Worm (Caenorhabditis elegans) whole organism, L1 larva: Measurements from ENCODE around the gene Y51B9A.8.

ENCODE experiments used
- ceh-8 ChIP-seq: fragments of 200-800 bp; sonication (Bioruptor generic); optimal IDR thresholded peaks from 2 replicates; lab custom pipeline; 2018; ENCODE audit warnings: mild to moderate bottlenecking, missing genetic modification characterization, moderate library complexity, missing compliant biosample characterization
- lin-13 ChIP-seq: fragments of 150-350 bp; optimal IDR thresholded peaks from 2 replicates; lab custom pipeline; 2014; ENCODE audit warnings: missing biosample characterization, missing genetic modification reagents, missing genetic modification characterization
- lin-14 ChIP-seq: fragments of 200-800 bp; sonication (Bioruptor generic); optimal IDR thresholded peaks from 2 replicates; lab custom pipeline; 2018; ENCODE audit warnings: mild to moderate bottlenecking, missing genetic modification characterization, moderate library complexity, missing compliant biosample characterization
- nhr-11 ChIP-seq: fragments of 150-350 bp; optimal IDR thresholded peaks from 2 replicates; lab custom pipeline; 2014; ENCODE audit warnings: missing biosample characterization, missing genetic modification characterization
- nhr-76 ChIP-seq: sonication (generic microtip); optimal IDR thresholded peaks from 2 replicates; lab custom pipeline; 2017; ENCODE audit warnings: missing biosample characterization, missing genetic modification characterization
- nhr-90 ChIP-seq: sonication (generic microtip); optimal IDR thresholded peaks from 2 replicates; lab custom pipeline; 2016; ENCODE audit warnings: mild to moderate bottlenecking, missing genetic modification characterization, missing compliant biosample characterization; ENCODE audit not compliant: poor library complexity
- pqm-1 ChIP-seq: sonication (generic microtip); optimal IDR thresholded peaks from 3 replicates; lab custom pipeline; 2017; ENCODE audit warnings: missing biosample characterization, missing genetic modification characterization
- skn-1 ChIP-seq: fragments of 150-350 bp; optimal IDR thresholded peaks from 2 replicates; lab custom pipeline; 2014; ENCODE audit warnings: missing biosample characterization, missing genetic modification characterization
- xbp-1 ChIP-seq: sonication (generic microtip); optimal IDR thresholded peaks from 2 replicates; lab custom pipeline; 2016; ENCODE audit warnings: missing genetic modification characterization, missing compliant biosample characterization
- zag-1 ChIP-seq: fragments of 150-350 bp; optimal IDR thresholded peaks from 2 replicates; lab custom pipeline; 2014; ENCODE audit warnings: missing biosample characterization, missing genetic modification characterization
- ztf-11 ChIP-seq, 2 experiments: sonication (generic microtip); optimal IDR thresholded peaks; 2 replicates each; lab custom pipeline; 2016 to 2017; ENCODE audit warnings: missing genetic modification characterization in 2 of 2, missing biosample characterization in 1 of 2, missing compliant biosample characterization in 1 of 2

DNA sequence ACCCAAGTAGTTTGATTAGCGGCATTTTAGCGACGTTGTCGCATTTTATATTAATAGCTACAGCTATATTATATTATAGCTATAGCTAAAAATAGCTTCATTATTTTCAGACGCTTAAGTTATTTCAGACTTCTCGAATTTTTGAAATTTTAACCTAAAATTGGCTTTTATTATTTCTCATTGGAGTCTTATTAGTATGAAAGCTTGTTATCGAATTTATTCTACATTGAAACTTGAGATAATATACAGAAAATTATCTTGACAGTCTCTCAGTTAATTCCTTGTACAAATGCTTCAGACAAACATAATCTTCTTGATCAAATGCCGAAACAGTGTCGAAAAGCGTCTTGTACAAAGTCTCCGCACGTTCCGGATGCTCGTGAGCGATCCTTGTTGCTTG, 18.9 kb upstream of the Y51B9A.8 start, which contains the start of gene srh-48:
- TF ChIP-seq xbp-1 (tag; lab: Kevin White, UChicago), result no peak
- no peak for TF ChIP-seq lin-14 (GFP tag; lab: Kevin White, UChicago)
- TF ChIP-seq skn-1 (tag; lab: Kevin White, UChicago), result no peak
- TF ChIP-seq pqm-1 (tag; lab: Kevin White, UChicago), result no peak
- TF ChIP-seq lin-13 (GFP tag; lab: Kevin White, UChicago), result no peak
- TF ChIP-seq nhr-90, result no peak
- no peak for TF ChIP-seq nhr-76 (tag; lab: Kevin White, UChicago)
- TF ChIP-seq ceh-8 (GFP tag; lab: Kevin White, UChicago), result no peak
- TF ChIP-seq ztf-11 (tag; optimal IDR thresholded peaks at IDR 0.05; lab: Kevin White, UChicago), result no peak
- TF ChIP-seq nhr-11 (tag; lab: Kevin White, UChicago), result no peak
- no peak for TF ChIP-seq zag-1 (tag; lab: Kevin White, UChicago)
